Fruit fly (Drosophila melanogaster) whole organism, pupa: Measurements from ENCODE around the gene Dsp1.

Experiments
- CG10348 ChIP-seq: fragments of 200-800 bp; sonication (Bioruptor generic); IDR thresholded peaks from 2 replicates; pipeline ENCODE4 v1.3.6; 2022; ENCODE audit warnings: missing biosample characterization, missing genetic modification characterization
- CG13204 ChIP-seq: fragments of 200-800 bp; sonication (Bioruptor generic); optimal IDR thresholded peaks from 2 replicates; lab custom pipeline; 2018; ENCODE audit warnings: missing biosample characterization, mild to moderate bottlenecking, missing genetic modification characterization, moderate library complexity
- CG14655 ChIP-seq: fragments of 200-800 bp; sonication (Bioruptor generic); optimal IDR thresholded peaks from 3 replicates; lab custom pipeline; 2017; ENCODE audit warnings: mild to moderate bottlenecking, missing biosample characterization, missing genetic modification reagents, missing genetic modification characterization
- CG15710 ChIP-seq: fragments of 200-800 bp; sonication (Bioruptor generic); optimal IDR thresholded peaks from 2 replicates; lab custom pipeline; 2018; ENCODE audit warnings: missing biosample characterization, mild to moderate bottlenecking, missing genetic modification characterization, moderate library complexity
- CG17806 ChIP-seq: fragments of 200-800 bp; sonication (Bioruptor generic); optimal IDR thresholded peaks from 2 replicates; lab custom pipeline; 2018; ENCODE audit warnings: missing biosample characterization, mild to moderate bottlenecking, missing genetic modification characterization, moderate library complexity
- CG32121 ChIP-seq: fragments of 200-800 bp; sonication (Bioruptor generic); IDR thresholded peaks from 2 replicates; pipeline ENCODE4 v1.3.6; 2022; ENCODE audit warnings: missing biosample characterization, missing genetic modification characterization
- CG8159 ChIP-seq: fragments of 200-800 bp; sonication (Bioruptor generic); optimal IDR thresholded peaks from 3 replicates; lab custom pipeline; 2018; ENCODE audit warnings: missing biosample characterization, mild to moderate bottlenecking, missing genetic modification characterization, moderate library complexity
- CG8301 ChIP-seq: fragments of 200-800 bp; sonication (Bioruptor generic); optimal IDR thresholded peaks from 2 replicates; lab custom pipeline; 2018; ENCODE audit warnings: missing biosample characterization, mild to moderate bottlenecking, missing genetic modification characterization
- CG9948 ChIP-seq: fragments of 200-800 bp; sonication (Bioruptor generic); optimal IDR thresholded peaks from 2 replicates; lab custom pipeline; 2018; ENCODE audit warnings: missing biosample characterization, mild to moderate bottlenecking, missing genetic modification characterization, moderate library complexity
- EcR ChIP-seq: fragments of 200-800 bp; sonication (Bioruptor generic); optimal IDR thresholded peaks from 3 replicates; lab custom pipeline; 2019; ENCODE audit warnings: missing biosample characterization, missing genetic modification characterization, mild to moderate bottlenecking, moderate library complexity, missing genetic modification reagents
- Pif1A ChIP-seq: fragments of 200-800 bp; sonication (Bioruptor generic); optimal IDR thresholded peaks from 3 replicates; lab custom pipeline; 2016; ENCODE audit warnings: missing biosample characterization, missing genetic modification characterization
- fd96Ca ChIP-seq: fragments of 200-800 bp; sonication (Bioruptor generic); IDR thresholded peaks from 3 replicates; pipeline ENCODE4 v1.3.6; 2022; ENCODE audit warnings: missing biosample characterization, missing genetic modification characterization
- gl ChIP-seq: fragments of 200-800 bp; sonication (Bioruptor generic); optimal IDR thresholded peaks from 2 replicates; lab custom pipeline; 2018; ENCODE audit warnings: missing biosample characterization, mild to moderate bottlenecking, missing genetic modification characterization
- rn ChIP-seq: fragments of 200-800 bp; sonication (Bioruptor generic); IDR thresholded peaks from 2 replicates; pipeline ENCODE4 v1.3.6; 2022; ENCODE audit warnings: missing biosample characterization, missing genetic modification characterization

DNA sequence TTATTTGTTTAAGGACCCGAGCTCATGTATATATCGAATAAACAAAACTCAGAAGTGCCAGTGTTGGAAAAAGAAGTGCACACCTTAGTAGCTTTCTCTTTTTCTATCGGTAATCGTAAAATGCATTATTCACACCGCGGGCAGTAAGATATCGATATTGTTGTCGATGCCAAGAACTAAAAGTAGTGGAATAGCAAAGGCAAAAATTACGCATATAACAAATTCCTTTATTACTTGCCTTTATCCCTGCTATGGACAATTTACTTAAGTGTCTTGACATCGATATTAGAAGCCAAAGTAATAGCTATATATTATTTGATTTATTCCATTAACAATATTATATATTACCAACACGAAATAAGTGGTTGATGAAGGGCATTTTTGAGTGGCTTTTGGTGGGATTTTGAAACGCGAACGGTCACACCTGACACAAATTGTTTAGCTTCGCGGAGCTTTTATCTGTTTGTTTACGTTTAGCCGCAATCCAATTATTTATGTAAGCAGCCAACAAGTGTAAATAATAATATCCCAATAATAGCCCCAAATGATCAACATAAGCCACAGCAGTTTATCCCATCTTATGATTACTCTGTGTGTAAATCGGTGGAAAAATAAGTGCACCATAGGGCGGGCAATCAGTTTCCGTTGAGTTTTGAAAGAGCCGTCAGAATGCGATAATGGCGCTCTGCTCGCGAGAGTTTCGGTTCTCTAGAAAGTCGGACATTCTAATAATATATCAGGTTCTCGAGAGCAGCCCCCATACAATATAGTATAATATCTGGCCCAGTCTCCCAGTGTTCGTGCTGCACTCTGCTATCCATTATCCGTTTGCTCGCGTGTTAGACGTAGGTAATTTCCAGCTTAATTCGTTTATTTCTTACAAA lies 51.7 kb downstream of the Dsp1 start, which contains the start of the genes CG9992 and CG4239:
- TF ChIP-seq EcR (GFP tag; lab: Kevin White, UChicago) (no peak), Pif1A (GFP tag; lab: Kevin White, UChicago) (no peak), CG8301 (no peak), CG10348 (GFP tag; lab: Robert Waterston, UW) (no peak; the same call in 1 of the 2 replicates), CG13204 (GFP tag; lab: Kevin White, UChicago) (no peak), CG15710 (peak; percentile 65), gl (no peak), CG9948 (peak; percentile 62), CG8159 (no peak), CG32121 (GFP tag; lab: Robert Waterston, UW) (peak; percentile 41; the same call in 1 of the 2 replicates), rn (no peak), CG17806 (peak; percentile 53), fd96Ca (GFP tag; lab: Robert Waterston, UW) (peak; percentile 66; the same call in 1 of the 3 replicates), CG14655 (no peak)
